Fruit fly (Drosophila melanogaster) Kc167 (cell line): Measurements from ENCODE around the gene CG18132.

ENCODE experiments used
- Myc ChIP-seq: fragments of >200 bp; optimal IDR thresholded peaks from 2 replicates; lab custom pipeline; 2017; ENCODE audit warnings: missing external identifiers
- psq ChIP-seq: fragments of >200 bp; optimal IDR thresholded peaks from 2 replicates; lab custom pipeline; 2017; ENCODE audit warnings: missing external identifiers
- ttk ChIP-seq: sonication (Bioruptor generic); optimal IDR thresholded peaks from 2 replicates; lab custom pipeline; 2017; ENCODE audit warnings: missing external identifiers

DNA sequence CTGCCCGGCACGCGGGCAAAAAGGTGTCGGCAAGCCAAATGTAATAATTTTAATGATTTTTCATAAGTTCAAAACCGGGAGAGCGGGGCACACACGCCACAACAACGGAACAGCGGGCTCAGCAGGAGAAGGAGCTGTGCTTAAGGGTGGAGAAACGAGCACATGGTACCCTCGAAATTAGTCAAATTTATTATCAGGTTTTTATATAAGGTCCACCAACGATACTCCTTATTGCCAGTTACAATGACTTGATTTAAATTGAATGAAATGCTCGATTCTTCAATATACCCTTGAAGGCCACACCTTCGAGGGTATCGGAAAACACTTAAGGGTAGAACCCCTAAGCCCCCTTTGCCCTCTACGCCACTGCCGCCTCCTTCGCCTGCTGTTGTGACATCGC lies 43.9 kb downstream of the CG18132 start:
- TF ChIP-seq ttk (no peak), psq (lab: Kevin White, UChicago) (no peak), Myc (no peak)
